Worm (Caenorhabditis elegans) whole organism, dauer: ENCODE measurements around the gene W07G4.7.

Source experiments
- unc-62 ChIP-seq: sonication (generic microtip); optimal IDR thresholded peaks from 2 replicates; lab custom pipeline; 2017; ENCODE audit warnings: missing biosample characterization, missing genetic modification reagents, missing genetic modification characterization

Gene W07G4.7

ce11 chrV:13046125-13047123 is 11.9 kb upstream of the W07G4.7 start:
- TF ChIP-seq unc-62 (GFP tag; lab: Kevin White, UChicago) = no peak

- no peak for TF ChIP-seq unc-62 (GFP tag; lab: Kevin White, UChicago)
Measured at ce11 chrV:13045017-13045416, 10.5 kb upstream of the W07G4.7 start.

ce11 chrV:13043832-13044521 is 9.5 kb upstream of the W07G4.7 start:
- no peak for TF ChIP-seq unc-62 (GFP tag; lab: Kevin White, UChicago)

ce11 chrV:13043195-13043762 is 8.8 kb upstream of the W07G4.7 start, which contains the start of gene lap-2:
Gene lap-2 (plus strand): TSS chrV:13043712.
- no peak for TF ChIP-seq unc-62 (GFP tag; lab: Kevin White, UChicago)

- no peak for TF ChIP-seq unc-62 (GFP tag; lab: Kevin White, UChicago)
Measured at ce11 chrV:13041666-13042065, 7.2 kb upstream of the W07G4.7 start, which contains the start of gene scyl-1. Gene scyl-1 (minus strand): TSS chrV:13041721.

- TF ChIP-seq unc-62 (GFP tag; lab: Kevin White, UChicago) = no peak
Measured at ce11 chrV:13036466-13036865, 2.0 kb upstream of the W07G4.7 start, which contains the start of gene W07G4.2. Gene W07G4.2 (minus strand): TSS chrV:13036566.

- no peak for TF ChIP-seq unc-62 (GFP tag; lab: Kevin White, UChicago)
Measured at ce11 chrV:13033223-13033622, 1.3 kb downstream of the W07G4.7 start, which contains the start of gene W07G4.1. Gene W07G4.1 (plus strand): TSS chrV:13033523.

ce11 chrV:13028871-13029270 is 5.6 kb downstream of the W07G4.7 start:
- TF ChIP-seq unc-62 (GFP tag; lab: Kevin White, UChicago) = no peak

ce11 chrV:13026631-13027299 is 7.7 kb downstream of the W07G4.7 start:
- no peak for TF ChIP-seq unc-62 (GFP tag; lab: Kevin White, UChicago)

- no peak for TF ChIP-seq unc-62 (GFP tag; lab: Kevin White, UChicago)
Measured at ce11 chrV:13025283-13025682, 9.2 kb downstream of the W07G4.7 start.

ce11 chrV:13024499-13024898 is 10.0 kb downstream of the W07G4.7 start:
- TF ChIP-seq unc-62 (GFP tag; lab: Kevin White, UChicago) = no peak

- no peak for TF ChIP-seq unc-62 (GFP tag; lab: Kevin White, UChicago)
Measured at ce11 chrV:13022265-13022664, 12.2 kb downstream of the W07G4.7 start.

ce11 chrV:13021540-13021939 is 13.0 kb downstream of the W07G4.7 start:
- TF ChIP-seq unc-62 (GFP tag; lab: Kevin White, UChicago) = no peak

- no peak for TF ChIP-seq unc-62 (GFP tag; lab: Kevin White, UChicago)
Measured at ce11 chrV:13020638-13021037, 13.9 kb downstream of the W07G4.7 start.

ce11 chrV:13020014-13020413 is 14.5 kb downstream of the W07G4.7 start:
- TF ChIP-seq unc-62 (GFP tag; lab: Kevin White, UChicago) = no peak
